Fruit fly (Drosophila melanogaster) whole organism, embryonic: ENCODE results near the gene CG31627.

ENCODE experiments used
- C15 ChIP-seq: fragments of 200-800 bp; sonication (Bioruptor generic); IDR thresholded peaks from 3 replicates; pipeline ENCODE4 v1.3.6; 2022; ENCODE audit warnings: missing biosample characterization, missing genetic modification characterization
- CG10366 ChIP-seq: fragments of 200-800 bp; sonication (Bioruptor generic); IDR thresholded peaks from 2 replicates; pipeline ENCODE4 v1.3.6; 2022; ENCODE audit warnings: missing biosample characterization, missing genetic modification characterization
- CG10431 ChIP-seq: fragments of 200-800 bp; sonication (Bioruptor generic); optimal IDR thresholded peaks from 3 replicates; lab custom pipeline; 2018; ENCODE audit warnings: missing biosample characterization, mild to moderate bottlenecking, missing genetic modification characterization
- CG11093 ChIP-seq: fragments of 200-800 bp; sonication (Bioruptor generic); IDR thresholded peaks from 3 replicates; pipeline ENCODE4 v1.3.6; 2022; ENCODE audit warnings: missing biosample characterization, missing genetic modification characterization
- CG12659 ChIP-seq: fragments of 200-800 bp; sonication (Bioruptor generic); optimal IDR thresholded peaks from 3 replicates; lab custom pipeline; 2017; ENCODE audit warnings: mild to moderate bottlenecking, missing biosample characterization, missing genetic modification reagents, missing genetic modification characterization
- CG12744 ChIP-seq: fragments of 200-800 bp; sonication (Bioruptor generic); optimal IDR thresholded peaks from 2 replicates; lab custom pipeline; 2016; ENCODE audit warnings: missing biosample characterization, missing genetic modification characterization
- CG12942 ChIP-seq: fragments of 200-800 bp; sonication (Bioruptor generic); optimal IDR thresholded peaks from 3 replicates; lab custom pipeline; 2016; ENCODE audit warnings: missing biosample characterization, missing genetic modification characterization
- CG17359 ChIP-seq: fragments of 200-800 bp; sonication (Bioruptor generic); optimal IDR thresholded peaks from 3 replicates; lab custom pipeline; 2018; ENCODE audit warnings: missing biosample characterization, mild to moderate bottlenecking, missing genetic modification characterization, moderate library complexity
- CG18619 ChIP-seq: fragments of 200-800 bp; sonication (Bioruptor generic); optimal IDR thresholded peaks from 3 replicates; lab custom pipeline; 2017; ENCODE audit warnings: missing biosample characterization, mild to moderate bottlenecking, missing genetic modification characterization
- CG2202 ChIP-seq: fragments of 200-800 bp; sonication (Bioruptor generic); optimal IDR thresholded peaks from 2 replicates; lab custom pipeline; 2018; ENCODE audit warnings: missing biosample characterization, mild to moderate bottlenecking, missing genetic modification characterization
- CG30431 ChIP-seq: fragments of 200-800 bp; sonication (Bioruptor generic); optimal IDR thresholded peaks from 2 replicates; lab custom pipeline; 2017; ENCODE audit warnings: missing biosample characterization, missing genetic modification characterization
- CG32532 ChIP-seq: fragments of 200-800 bp; sonication (Bioruptor generic); IDR thresholded peaks from 2 replicates; pipeline ENCODE4 v1.3.6; 2022; ENCODE audit warnings: missing biosample characterization, missing genetic modification characterization
- CG3838 ChIP-seq: fragments of 200-800 bp; sonication (Bioruptor generic); optimal IDR thresholded peaks from 3 replicates; lab custom pipeline; 2016; ENCODE audit warnings: missing biosample characterization, missing genetic modification characterization
- CG4617 ChIP-seq: fragments of 200-800 bp; sonication (Bioruptor generic); optimal IDR thresholded peaks from 3 replicates; lab custom pipeline; 2016; ENCODE audit warnings: missing biosample characterization, missing genetic modification characterization, borderline replicate concordance
- CG4707 ChIP-seq: fragments of 200-800 bp; sonication (Bioruptor generic); optimal IDR thresholded peaks from 2 replicates; lab custom pipeline; 2018; ENCODE audit warnings: missing biosample characterization, mild to moderate bottlenecking, missing genetic modification characterization, moderate library complexity
- CG5180 ChIP-seq: fragments of 200-800 bp; sonication (Bioruptor generic); optimal IDR thresholded peaks from 3 replicates; lab custom pipeline; 2017; ENCODE audit warnings: missing biosample characterization, missing genetic modification characterization, mild to moderate bottlenecking, moderate library complexity, missing genetic modification reagents
- CG6272 ChIP-seq: fragments of 200-800 bp; sonication (Bioruptor generic); IDR thresholded peaks from 2 replicates; pipeline ENCODE4 v1.3.6; 2022; ENCODE audit warnings: missing biosample characterization, missing genetic modification characterization
- CG6813 ChIP-seq: fragments of 200-800 bp; sonication (Bioruptor generic); optimal IDR thresholded peaks from 2 replicates; lab custom pipeline; 2017; ENCODE audit warnings: missing biosample characterization, missing genetic modification characterization, mild to moderate bottlenecking, moderate library complexity, missing genetic modification reagents
- CG7556 ChIP-seq: fragments of 200-800 bp; sonication (Bioruptor generic); optimal IDR thresholded peaks from 2 replicates; lab custom pipeline; 2017; ENCODE audit warnings: missing biosample characterization, mild to moderate bottlenecking, missing genetic modification characterization
- CG9609 ChIP-seq: fragments of 200-800 bp; sonication (Bioruptor generic); optimal IDR thresholded peaks from 3 replicates; lab custom pipeline; 2016; ENCODE audit warnings: missing biosample characterization, missing genetic modification characterization
- CkIIα-i1 ChIP-seq: fragments of 200-800 bp; sonication (Bioruptor generic); IDR thresholded peaks from 2 replicates; pipeline ENCODE4 v1.3.6; 2022; ENCODE audit warnings: missing biosample characterization, missing genetic modification characterization
- HHEX ChIP-seq: fragments of 200-800 bp; sonication (Bioruptor generic); optimal IDR thresholded peaks from 3 replicates; lab custom pipeline; 2017; ENCODE audit warnings: missing biosample characterization, mild to moderate bottlenecking, missing genetic modification characterization, missing genetic modification reagents
- HmgZ ChIP-seq: fragments of 200-800 bp; sonication (Bioruptor generic); optimal IDR thresholded peaks from 2 replicates; lab custom pipeline; 2018; ENCODE audit warnings: missing biosample characterization, mild to moderate bottlenecking, missing genetic modification characterization
- Kr ChIP-seq: fragments of 200-800 bp; sonication (Bioruptor generic); optimal IDR thresholded peaks from 2 replicates; lab custom pipeline; 2017; ENCODE audit warnings: missing biosample characterization, mild to moderate bottlenecking, missing genetic modification characterization
- Lhr ChIP-seq: fragments of 200-800 bp; sonication (Bioruptor generic); optimal IDR thresholded peaks from 3 replicates; lab custom pipeline; 2017; ENCODE audit warnings: mild to moderate bottlenecking, missing biosample characterization, missing genetic modification reagents, missing genetic modification characterization
- Myb ChIP-seq: fragments of 200-800 bp; sonication (Bioruptor generic); optimal IDR thresholded peaks from 2 replicates; lab custom pipeline; 2016; ENCODE audit warnings: missing biosample characterization, missing genetic modification characterization
- NfI ChIP-seq: fragments of 200-800 bp; sonication (Bioruptor generic); optimal IDR thresholded peaks from 3 replicates; lab custom pipeline; 2018; ENCODE audit warnings: missing biosample characterization, mild to moderate bottlenecking, missing genetic modification characterization, moderate library complexity
- Sin3A ChIP-seq: fragments of >200 bp; optimal IDR thresholded peaks from 2 replicates; lab custom pipeline; 2018
- ab ChIP-seq: fragments of 200-800 bp; sonication (Bioruptor generic); optimal IDR thresholded peaks from 2 replicates; lab custom pipeline; 2016; ENCODE audit warnings: missing biosample characterization, missing genetic modification characterization
- chn ChIP-seq: fragments of 200-800 bp; sonication (Bioruptor generic); optimal IDR thresholded peaks from 2 replicates; lab custom pipeline; 2016; ENCODE audit warnings: missing biosample characterization, missing genetic modification characterization
- corto ChIP-seq: fragments of 200-800 bp; sonication (Bioruptor generic); optimal IDR thresholded peaks from 2 replicates; lab custom pipeline; 2016; ENCODE audit warnings: missing biosample characterization, mild to moderate bottlenecking, missing genetic modification characterization, moderate library complexity
- crc ChIP-seq: fragments of 200-800 bp; sonication (Bioruptor generic); optimal IDR thresholded peaks from 2 replicates; lab custom pipeline; 2016; ENCODE audit warnings: missing biosample characterization, missing genetic modification characterization
- danr ChIP-seq: fragments of 200-800 bp; sonication (Bioruptor generic); IDR thresholded peaks from 2 replicates; pipeline ENCODE4 v1.3.6; 2022; ENCODE audit warnings: missing biosample characterization, missing genetic modification characterization
- disco-r ChIP-seq: fragments of 200-800 bp; sonication (Bioruptor generic); optimal IDR thresholded peaks from 2 replicates; lab custom pipeline; 2016; ENCODE audit warnings: missing biosample characterization, missing genetic modification characterization
- gsb ChIP-seq: fragments of 200-800 bp; sonication (Bioruptor generic); IDR thresholded peaks from 2 replicates; pipeline ENCODE4 v1.3.6; 2022; ENCODE audit warnings: missing biosample characterization, missing genetic modification characterization
- ham ChIP-seq: fragments of 200-800 bp; sonication (Bioruptor generic); IDR thresholded peaks from 2 replicates; pipeline ENCODE4 v1.3.6; 2022; ENCODE audit warnings: missing biosample characterization, missing genetic modification characterization
- her ChIP-seq: fragments of 200-800 bp; sonication (Bioruptor generic); optimal IDR thresholded peaks from 2 replicates; lab custom pipeline; 2016; ENCODE audit warnings: missing biosample characterization, missing genetic modification characterization
- lbe ChIP-seq: fragments of 200-800 bp; sonication (Bioruptor generic); optimal IDR thresholded peaks from 2 replicates; lab custom pipeline; 2016; ENCODE audit warnings: missing biosample characterization, mild to moderate bottlenecking, missing genetic modification characterization
- p53 ChIP-seq: fragments of 200-800 bp; sonication (Bioruptor generic); optimal IDR thresholded peaks from 2 replicates; lab custom pipeline; 2016; ENCODE audit warnings: missing biosample characterization, missing genetic modification characterization
- pan ChIP-seq, 4 experiments: fragments of >200 bp in 3 of 4; fragments of 200-800 bp in 1 of 4; sonication (Bioruptor generic) in 1 of 4; optimal IDR thresholded peaks in 3 of 4; IDR thresholded peaks in 1 of 4; 2 replicates each; pipeline versions ENCODE4 v1.3.6 to Lab custom; 2017 to 2022; ENCODE audit warnings: missing biosample characterization in 2 of 4, missing genetic modification characterization in 2 of 4, mixed read lengths in 1 of 4
- peb ChIP-seq: fragments of 200-800 bp; sonication (Bioruptor generic); IDR thresholded peaks from 2 replicates; pipeline ENCODE4 v1.3.6; 2022; ENCODE audit warnings: missing biosample characterization, missing genetic modification characterization
- run ChIP-seq: fragments of 200-800 bp; sonication (Bioruptor generic); optimal IDR thresholded peaks from 3 replicates; lab custom pipeline; 2018; ENCODE audit warnings: missing biosample characterization, mild to moderate bottlenecking, missing genetic modification characterization
- schlank ChIP-seq: fragments of 200-800 bp; sonication (Bioruptor generic); optimal IDR thresholded peaks from 2 replicates; lab custom pipeline; 2018; ENCODE audit warnings: missing biosample characterization, mild to moderate bottlenecking, missing genetic modification characterization
- scrt ChIP-seq: fragments of 200-800 bp; sonication (Bioruptor generic); optimal IDR thresholded peaks from 2 replicates; lab custom pipeline; 2018; ENCODE audit warnings: missing biosample characterization, mild to moderate bottlenecking, missing genetic modification characterization, moderate library complexity
- sim ChIP-seq: fragments of 200-800 bp; sonication (Bioruptor generic); IDR thresholded peaks from 2 replicates; pipeline ENCODE4 v1.3.6; 2022; ENCODE audit warnings: missing biosample characterization, missing genetic modification characterization
- ssp ChIP-seq: fragments of 200-800 bp; sonication (Bioruptor generic); IDR thresholded peaks from 2 replicates; pipeline ENCODE4 v1.3.6; 2022; ENCODE audit warnings: missing biosample characterization, missing genetic modification characterization
- ttk ChIP-seq: fragments of 200-800 bp; sonication (Bioruptor generic); IDR thresholded peaks from 2 replicates; pipeline ENCODE4 v2.1.2; 2022; ENCODE audit warnings: missing biosample characterization, missing genetic modification characterization
- vvl ChIP-seq: fragments of 200-800 bp; sonication (Bioruptor generic); IDR thresholded peaks from 2 replicates; pipeline ENCODE4 v1.3.6; 2022; ENCODE audit warnings: missing biosample characterization, missing genetic modification characterization
- zfh2 ChIP-seq: fragments of 200-800 bp; sonication (Bioruptor generic); optimal IDR thresholded peaks from 2 replicates; lab custom pipeline; 2016; ENCODE audit warnings: missing biosample characterization, missing genetic modification characterization

The CG31627 gene

dm6 chr2L:21168295-21169159 is 4.5 kb upstream of the CG31627 start, which contains the start of the genes mAcon1, CG43345 and CG43346 (continued):
- TF ChIP-seq CG12942 (GFP tag; lab: Kevin White, UChicago) (peak; percentile 73), scrt (GFP tag; lab: Kevin White, UChicago) (no peak), CG4707 (no peak), HHEX (GFP tag; lab: Kevin White, UChicago) (peak; percentile 79), peb (no peak; the same call in 1 of the 2 replicates), CG11093 (0 out of 3 replicates have a peak, but pooled peaks have one; percentile 43), CG32532 (GFP tag; lab: Robert Waterston, UW) (peak; percentile 54; the same call in 1 of the 2 replicates), CG9609 (GFP tag; lab: Kevin White, UChicago) (peak; percentile 87), CG17359 (tag; lab: Kevin White, UChicago) (no peak), pan (optimal IDR thresholded peaks at IDR 0.05; lab: Kevin White, UChicago) (no peak), pan (GFP tag; optimal IDR thresholded peaks at IDR 0.05 in 1 of 2, IDR thresholded peaks at IDR 0.05 in 1 of 2) (no peak), chn (GFP tag; lab: Kevin White, UChicago) (peak; percentile 86), CG12744 (GFP tag; lab: Kevin White, UChicago) (peak; percentile 70), CG5180 (GFP tag; lab: Kevin White, UChicago) (no peak), CG10366 (GFP tag; lab: Robert Waterston, UW) (peak; percentile 53), C15 (GFP tag; lab: Robert Waterston, UW) (no peak), vvl (GFP tag; lab: Robert Waterston, UW) (peak; percentile 27; the same call in 1 of the 2 replicates), ssp (peak; percentile 55), ham (GFP tag; lab: Robert Waterston, UW) (no peak), schlank (tag; lab: Kevin White, UChicago) (peak; percentile 76), CG12659 (GFP tag; lab: Kevin White, UChicago) (peak; percentile 90), gsb (no peak), CkIIα-i1 (no peak), zfh2 (GFP tag; lab: Kevin White, UChicago) (peak; percentile 94), her (GFP tag; lab: Kevin White, UChicago) (peak; percentile 84), Myb (GFP tag; lab: Kevin White, UChicago) (peak; percentile 87), CG3838 (GFP tag; lab: Kevin White, UChicago) (peak; percentile 45), sim (GFP tag; lab: Robert Waterston, UW) (no peak), corto (no peak), CG10431 (peak; percentile 44), CG4617 (GFP tag; lab: Kevin White, UChicago) (peak; percentile 63), Lhr (GFP tag; lab: Kevin White, UChicago) (peak; percentile 56), CG30431 (GFP tag; lab: Kevin White, UChicago) (peak; percentile 68), CG7556 (peak; percentile 76), NfI (GFP tag; lab: Kevin White, UChicago) (peak; percentile 86), CG2202 (tag; lab: Kevin White, UChicago) (peak; percentile 54), Sin3A (peak; percentile 97), ttk (no peak), disco-r (GFP tag; lab: Kevin White, UChicago) (peak; percentile 67), danr (GFP tag; lab: Robert Waterston, UW) (peak; percentile 66; the same call in 1 of the 2 replicates), crc (GFP tag; lab: Kevin White, UChicago) (peak; percentile 70), run (tag; lab: Kevin White, UChicago) (no peak), CG18619 (peak; percentile 78), HmgZ (peak; percentile 93), lbe (GFP tag; lab: Kevin White, UChicago) (peak; percentile 69), Kr (no peak), CG6813 (GFP tag; lab: Kevin White, UChicago) (no peak), ab (GFP tag; lab: Kevin White, UChicago) (peak; percentile 61), CG6272 (GFP tag; lab: Robert Waterston, UW) (peak; percentile 60), p53 (peak; percentile 62)
